Worm (Caenorhabditis elegans): ENCODE data around the gene ceh-19.

Gene ceh-19

ce11 chrIV:7961889-7962342 lies 6.2 kb upstream of the ceh-19 start (continued):
- TF ChIP-seq nfya-1 (tag; optimal IDR thresholded peaks at IDR 0.05; ENCODE audit: borderline replicate concordance, insufficient read depth) (no peak), hlh-26 (GFP tag; conservative IDR thresholded peaks at IDR 0.05) (no peak), madf-8 (GFP tag; conservative IDR thresholded peaks at IDR 0.05) (no peak), egl-44 (GFP tag; IDR thresholded peaks at IDR 0.05) (0 out of 2 replicates have a peak, but pooled peaks have one; percentile 28), ceh-27 (GFP tag; optimal IDR thresholded peaks at IDR 0.05) (no peak), F49E8.2 (tag; optimal IDR thresholded peaks at IDR 0.05; ENCODE audit: insufficient read depth) (peak; percentile 97), tbx-9 (tag; optimal IDR thresholded peaks at IDR 0.05; ENCODE audit: borderline replicate concordance) (peak; percentile 28), B0336.3 (GFP tag; IDR thresholded peaks at IDR 0.05) (peak; percentile 94), cebp-1 (GFP tag; IDR thresholded peaks at IDR 0.05) (no peak), cebp-1 (tag; optimal IDR thresholded peaks at IDR 0.05) (no peak), die-1 (tag; optimal IDR thresholded peaks at IDR 0.05) (no peak), unc-62 (GFP tag; optimal IDR thresholded peaks at IDR 0.05) (no peak), F22D6.2 (tag; optimal IDR thresholded peaks at IDR 0.05) (no peak), nhr-80 (tag; optimal IDR thresholded peaks at IDR 0.05) (no peak), ztf-6 (GFP tag; IDR thresholded peaks at IDR 0.05) (no peak), lin-35 (GFP tag; optimal IDR thresholded peaks at IDR 0.05) (peak in 1 of 3 experiments; percentile 16), B0261.1 (tag; optimal IDR thresholded peaks at IDR 0.05) (no peak), chd-7 (tag; optimal IDR thresholded peaks at IDR 0.05) (peak; percentile 88), B0035.1 (tag; optimal IDR thresholded peaks at IDR 0.05) (no peak), lir-1 (GFP tag; conservative IDR thresholded peaks at IDR 0.05) (no peak), ets-4 (GFP tag; optimal IDR thresholded peaks at IDR 0.05) (no peak), lin-54 (GFP tag; optimal IDR thresholded peaks at IDR 0.05) (peak; percentile 45), somi-1 (GFP tag; optimal IDR thresholded peaks at IDR 0.05) (no peak), ztf-26 (tag; optimal IDR thresholded peaks at IDR 0.05) (no peak), sptf-2 (GFP tag; optimal IDR thresholded peaks at IDR 0.05) (no peak), gei-17 (GFP tag; optimal IDR thresholded peaks at IDR 0.05) (no peak), xnd-1 (tag; optimal IDR thresholded peaks at IDR 0.05) (peak; percentile 53), hsf-1 (GFP tag; IDR thresholded peaks at IDR 0.05) (peak; percentile 80), madf-3 (GFP tag; IDR thresholded peaks at IDR 0.05) (0 out of 2 replicates have a peak, but pooled peaks have one; percentile 29), Y53F4B.3 (GFP tag; IDR thresholded peaks at IDR 0.05) (no peak), pha-4 (tag; optimal IDR thresholded peaks at IDR 0.05) (no peak), attf-5 (GFP tag; optimal IDR thresholded peaks at IDR 0.05) (no peak), F57A8.1 (GFP tag; optimal IDR thresholded peaks at IDR 0.05) (no peak), aptf-3 (GFP tag; IDR thresholded peaks at IDR 0.05) (no peak), ZK185.1 (tag; optimal IDR thresholded peaks at IDR 0.05; ENCODE audit: poor library complexity, severe bottlenecking) (no peak), mcd-1 (GFP tag; IDR thresholded peaks at IDR 0.05) (no peak), C17E4.6 (GFP tag; IDR thresholded peaks at IDR 0.05) (no peak; the same call in 1 of the 2 replicates), ceh-91 (GFP tag; IDR thresholded peaks at IDR 0.05) (no peak), hlh-12 (tag; optimal IDR thresholded peaks at IDR 0.05) (no peak), F55B11.4 (tag; optimal IDR thresholded peaks at IDR 0.05; ENCODE audit: borderline replicate concordance, insufficient read depth) (no peak), tbp1 (GFP tag; optimal IDR thresholded peaks at IDR 0.05) (peak; percentile 61), egrh-3 (GFP tag; IDR thresholded peaks at IDR 0.05) (no peak), D2030.7 (GFP tag; IDR thresholded peaks at IDR 0.05) (no peak), lin-26 (GFP tag; IDR thresholded peaks at IDR 0.05) (peak; percentile 68), rcor-1 (GFP tag; IDR thresholded peaks at IDR 0.05) (0 out of 2 replicates have a peak, but pooled peaks have one; percentile 11), C06A6.2 (GFP tag; conservative IDR thresholded peaks at IDR 0.05) (no peak), mel-28 (tag; optimal IDR thresholded peaks at IDR 0.05; ENCODE audit: borderline replicate concordance) (no peak), athp-1 (tag; optimal IDR thresholded peaks at IDR 0.05) (peak; percentile 65), T26A5.8 (tag; optimal IDR thresholded peaks at IDR 0.05) (peak; percentile 72)

All from whole organism, young adult.